Fruit fly (Drosophila melanogaster): Measurements from ENCODE around the gene CG42393.
A peak's percentile ranks its signal among the peaks of the same experiment; 100 is the strongest.

The CG42393 gene

DNA sequence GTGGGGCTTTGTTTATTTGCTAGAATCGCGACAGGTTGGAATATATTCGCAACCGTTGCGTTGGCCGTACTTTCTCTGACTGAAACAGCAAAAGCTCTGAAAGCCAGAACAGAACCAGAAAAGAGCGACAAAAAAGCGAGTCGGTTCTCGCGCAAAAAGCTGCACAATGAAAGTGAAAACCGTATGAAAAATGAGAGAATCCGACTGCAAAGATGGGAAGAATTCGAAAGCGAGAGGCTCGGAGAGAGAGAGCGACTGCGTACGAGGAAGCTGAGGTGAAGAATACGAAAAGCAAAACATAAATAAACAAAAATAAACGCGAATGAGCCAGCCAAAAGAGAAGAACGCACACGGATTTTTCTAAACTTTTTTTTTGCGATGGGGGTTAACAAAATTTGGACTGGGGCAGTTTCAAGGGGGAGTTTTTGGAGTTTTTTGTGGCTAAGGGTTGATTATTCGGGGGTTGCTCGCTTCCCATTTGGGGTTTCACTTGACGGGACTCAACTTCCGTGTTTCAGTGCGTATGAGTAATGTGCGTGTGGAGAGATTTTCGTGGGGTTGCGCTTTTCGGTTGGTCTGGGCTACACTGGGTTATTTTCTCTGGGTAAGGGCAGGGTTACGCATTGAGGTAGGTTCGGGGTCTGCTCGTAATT, 19.3 kb downstream of the CG42393 start (continued):
- TF ChIP-seq CG8119 (GFP tag; IDR thresholded peaks at IDR 0.05) (0 out of 3 replicates have a peak, but pooled peaks have one; percentile 33), salr (GFP tag; optimal IDR thresholded peaks at IDR 0.05) (no peak), dac (GFP tag; optimal IDR thresholded peaks at IDR 0.05) (no peak), CG8632 (GFP tag; optimal IDR thresholded peaks at IDR 0.05) (peak; percentile 25), fd59A (GFP tag; optimal IDR thresholded peaks at IDR 0.05) (no peak), spab (GFP tag; optimal IDR thresholded peaks at IDR 0.05) (peak; percentile 13), achi (GFP tag; optimal IDR thresholded peaks at IDR 0.05) (no peak), fd85E (GFP tag; optimal IDR thresholded peaks at IDR 0.05) (no peak)

dm6 chr3L:18062959-18063510, 20.5 kb downstream of the CG42393 start:
- TF ChIP-seq CG9139 (GFP tag; optimal IDR thresholded peaks at IDR 0.05), result peak; percentile 49
- TF ChIP-seq vri (GFP tag; optimal IDR thresholded peaks at IDR 0.05), result peak; percentile 66
- peak; percentile 49; the same call in 1 of the 2 replicates for TF ChIP-seq CG11294 (GFP tag; IDR thresholded peaks at IDR 0.05)
- TF ChIP-seq CG32006 (GFP tag; optimal IDR thresholded peaks at IDR 0.05), result peak; percentile 84
- TF ChIP-seq fd85E (GFP tag; optimal IDR thresholded peaks at IDR 0.05), result peak; percentile 51
- TF ChIP-seq fkh (GFP tag; optimal IDR thresholded peaks at IDR 0.05), result peak; percentile 85
- peak; percentile 49 for TF ChIP-seq esn (GFP tag; optimal IDR thresholded peaks at IDR 0.05)
- TF ChIP-seq CG6854 (GFP tag; optimal IDR thresholded peaks at IDR 0.05), result peak; percentile 26
- TF ChIP-seq CG6792 (GFP tag; optimal IDR thresholded peaks at IDR 0.05), result peak; percentile 64
- peak; percentile 82 for TF ChIP-seq eg (GFP tag; IDR thresholded peaks at IDR 0.05)
- TF ChIP-seq CG31627 (GFP tag; optimal IDR thresholded peaks at IDR 0.05), result peak; percentile 13
- peak; percentile 89 for TF ChIP-seq Ets96B (tag; optimal IDR thresholded peaks at IDR 0.05)
- TF ChIP-seq Hr39 (GFP tag; optimal IDR thresholded peaks at IDR 0.05), result peak; percentile 30
- TF ChIP-seq CG8119 (GFP tag; IDR thresholded peaks at IDR 0.05), result peak; percentile 84
- TF ChIP-seq Gug (GFP tag; IDR thresholded peaks at IDR 0.05), result peak; percentile 80
- TF ChIP-seq Sox102F (GFP tag; optimal IDR thresholded peaks at IDR 0.05), result peak; percentile 52
- peak; percentile 63 for TF ChIP-seq CG4318 (GFP tag; optimal IDR thresholded peaks at IDR 0.05)
- TF ChIP-seq CG8319 (GFP tag; optimal IDR thresholded peaks at IDR 0.05), result peak; percentile 13
- TF ChIP-seq salr (GFP tag; optimal IDR thresholded peaks at IDR 0.05), result peak; percentile 56 to 88
- peak; percentile 85 for TF ChIP-seq dsx (GFP tag; optimal IDR thresholded peaks at IDR 0.05; ENCODE audit: poor library complexity, severe bottlenecking)
- peak; percentile 44 for TF ChIP-seq cyc (GFP tag; optimal IDR thresholded peaks at IDR 0.05)
- peak; percentile 65 for TF ChIP-seq CG6276 (GFP tag; optimal IDR thresholded peaks at IDR 0.05)
- TF ChIP-seq CG6163 (GFP tag; IDR thresholded peaks at IDR 0.05), result peak; percentile 77
- peak; percentile 79 for TF ChIP-seq CG10631 (GFP tag; optimal IDR thresholded peaks at IDR 0.05)
- TF ChIP-seq Hr4 (GFP tag; optimal IDR thresholded peaks at IDR 0.05), result peak; percentile 73
- TF ChIP-seq spab (GFP tag; optimal IDR thresholded peaks at IDR 0.05), result peak; percentile 61
- TF ChIP-seq Sox15 (GFP tag; optimal IDR thresholded peaks at IDR 0.05), result peak; percentile 18
- TF ChIP-seq Eip93F (GFP tag; optimal IDR thresholded peaks at IDR 0.05), result no peak
- peak; percentile 76 for TF ChIP-seq Lpt (GFP tag; optimal IDR thresholded peaks at IDR 0.05)
- TF ChIP-seq lz (GFP tag; optimal IDR thresholded peaks at IDR 0.05), result no peak
- peak; percentile 71 for TF ChIP-seq pdm3 (GFP tag; optimal IDR thresholded peaks at IDR 0.05)
- peak; percentile 65 for TF ChIP-seq CG34406 (GFP tag; optimal IDR thresholded peaks at IDR 0.05)
- TF ChIP-seq Eip78C (GFP tag), result peak; percentile 90
- TF ChIP-seq Sox14 (GFP tag; optimal IDR thresholded peaks at IDR 0.05), result peak; percentile 75
- peak; percentile 35 for TF ChIP-seq CG11762 (GFP tag; optimal IDR thresholded peaks at IDR 0.05; ENCODE audit: insufficient read depth)
- TF ChIP-seq CG6808 (GFP tag; optimal IDR thresholded peaks at IDR 0.05), result peak; percentile 73
- TF ChIP-seq CG3919 (GFP tag; optimal IDR thresholded peaks at IDR 0.05), result peak; percentile 71
- peak; percentile 84 to 88 for TF ChIP-seq ss (GFP tag; optimal IDR thresholded peaks at IDR 0.05)
- TF ChIP-seq CG11902 (GFP tag; optimal IDR thresholded peaks at IDR 0.05), result no peak
- peak; percentile 72 for TF ChIP-seq fd59A (GFP tag; optimal IDR thresholded peaks at IDR 0.05)
- TF ChIP-seq CG7368 (GFP tag; optimal IDR thresholded peaks at IDR 0.05), result peak; percentile 1
- peak; percentile 82 for TF ChIP-seq CG1621 (tag; optimal IDR thresholded peaks at IDR 0.05)
- peak; percentile 48 for TF ChIP-seq Met (GFP tag; optimal IDR thresholded peaks at IDR 0.05)
- TF ChIP-seq CG8632 (GFP tag; optimal IDR thresholded peaks at IDR 0.05), result peak; percentile 56
- TF ChIP-seq CG10669 (GFP tag; optimal IDR thresholded peaks at IDR 0.05), result peak; percentile 73

All from whole organism, prepupa.